Fruit fly (Drosophila melanogaster): ENCODE data around the gene CG33253.

The CG33253 gene

DNA sequence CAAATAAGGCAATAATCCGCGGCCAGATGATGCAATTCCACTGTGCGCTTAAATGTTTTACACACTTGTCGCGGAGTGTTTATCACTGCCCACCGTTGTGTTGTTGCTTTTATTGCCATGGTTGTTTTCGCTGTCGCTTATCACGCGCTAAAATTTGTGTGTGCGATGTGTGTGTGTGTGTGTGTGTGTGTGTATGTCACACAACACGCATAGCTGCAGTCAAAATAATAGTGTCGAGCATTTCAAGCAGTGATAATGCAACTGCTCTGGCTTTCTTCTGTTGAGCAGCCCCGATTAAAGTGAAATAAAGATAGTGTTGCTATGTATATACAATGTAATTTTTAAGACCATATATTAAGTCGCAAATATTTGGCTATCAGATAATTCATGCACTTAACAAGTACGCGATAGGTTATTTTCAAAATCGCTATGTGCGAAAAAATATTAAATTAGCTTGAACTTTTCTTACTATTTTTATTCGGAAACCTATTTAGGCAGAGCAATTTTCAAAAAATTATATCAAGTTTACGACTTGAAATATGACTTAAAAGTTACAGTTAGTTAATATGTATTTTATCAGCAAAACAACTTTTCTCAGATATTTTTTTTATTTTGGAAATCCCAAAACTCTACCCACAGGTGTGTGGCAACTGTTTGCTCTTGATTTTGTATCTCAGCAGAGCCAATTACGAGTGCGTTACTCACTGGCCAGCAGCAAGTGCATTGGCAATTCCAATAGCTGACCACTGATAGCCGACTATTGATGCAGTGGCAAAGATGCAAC lies 16.9 kb upstream of the CG33253 start (continued):
- TF ChIP-seq hkb (optimal IDR thresholded peaks at IDR 0.05), result no peak
- TF ChIP-seq hkb (GFP tag; IDR thresholded peaks at IDR 0.05), result no peak
- TF ChIP-seq zfh1 (GFP tag; IDR thresholded peaks at IDR 0.05), result no peak
- TF ChIP-seq BtbVII (GFP tag; optimal IDR thresholded peaks at IDR 0.05), result no peak
- no peak for TF ChIP-seq crol (GFP tag; IDR thresholded peaks at IDR 0.05)
- TF ChIP-seq CG4282 (GFP tag; optimal IDR thresholded peaks at IDR 0.05), result no peak
- TF ChIP-seq odd (GFP tag; optimal IDR thresholded peaks at IDR 0.05), result peak; percentile 55
- TF ChIP-seq B-H1 (GFP tag; IDR thresholded peaks at IDR 0.05), result no peak
- no peak for TF ChIP-seq dimm (GFP tag; IDR thresholded peaks at IDR 0.05)
- TF ChIP-seq CG2120 (GFP tag; optimal IDR thresholded peaks at IDR 0.05), result peak; percentile 56
- no peak for TF ChIP-seq CG15073 (GFP tag; optimal IDR thresholded peaks at IDR 0.05)
- no peak for TF ChIP-seq CG10431 (GFP tag; optimal IDR thresholded peaks at IDR 0.05)
- TF ChIP-seq CG7357 (GFP tag; IDR thresholded peaks at IDR 0.05), result no peak
- no peak for TF ChIP-seq sr (GFP tag; IDR thresholded peaks at IDR 0.05)
- TF ChIP-seq bcd (GFP tag; optimal IDR thresholded peaks at IDR 0.05), result peak; percentile 51
- no peak for TF ChIP-seq gfzf (GFP tag; optimal IDR thresholded peaks at IDR 0.05)
- no peak for TF ChIP-seq CG3407 (GFP tag; optimal IDR thresholded peaks at IDR 0.05)
- peak; percentile 66 for TF ChIP-seq Meics (GFP tag; optimal IDR thresholded peaks at IDR 0.05)
- TF ChIP-seq Mrtf (GFP tag; IDR thresholded peaks at IDR 0.05), result 0 out of 3 replicates have a peak, but pooled peaks have one; percentile 3
- TF ChIP-seq kay (GFP tag; optimal IDR thresholded peaks at IDR 0.05), result no peak
- no peak for TF ChIP-seq dm (GFP tag; optimal IDR thresholded peaks at IDR 0.05)
- TF ChIP-seq fd3F (GFP tag; optimal IDR thresholded peaks at IDR 0.05), result peak; percentile 16

DNA sequence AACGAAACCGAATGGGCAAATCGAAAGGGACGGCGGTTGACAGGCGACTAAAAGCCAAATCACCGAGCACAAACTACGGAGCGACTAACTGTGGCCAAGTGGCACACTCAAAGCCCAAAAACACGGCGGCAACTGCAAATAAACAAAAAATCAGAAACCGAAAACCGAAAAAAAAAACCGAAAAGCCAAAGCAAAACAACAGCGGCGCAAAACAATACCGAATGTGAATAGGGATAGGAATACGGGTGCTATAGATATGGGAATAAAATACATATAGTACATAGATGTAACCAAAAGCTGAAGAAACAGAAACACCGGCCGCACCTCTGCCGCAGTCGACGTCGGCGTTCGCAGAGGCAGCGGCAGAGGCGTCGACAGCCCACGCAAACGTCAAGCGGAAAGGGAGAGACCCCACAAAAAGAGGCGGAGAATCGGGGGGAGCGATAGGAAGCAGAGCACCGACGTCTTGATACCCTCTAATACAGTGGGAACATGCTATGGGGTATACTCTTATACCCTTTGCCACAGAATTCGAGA lies 16.1 kb upstream of the CG33253 start, which contains the start of gene RhoGAP18B:
Gene RhoGAP18B, minus strand, starts transcription at position 51 of the 537 bp plus-strand sequence.
- TF ChIP-seq sr (GFP tag; IDR thresholded peaks at IDR 0.05) (peak; percentile 97), pita (GFP tag; optimal IDR thresholded peaks at IDR 0.05) (no peak), sqz (GFP tag; optimal IDR thresholded peaks at IDR 0.05) (peak; percentile 9), chinmo (GFP tag; IDR thresholded peaks at IDR 0.05; ENCODE audit: partially characterized antibody) (peak; percentile 83; the same call in 2 of the 4 replicates), CG2199 (GFP tag; IDR thresholded peaks at IDR 0.05) (peak; percentile 98), row (GFP tag; IDR thresholded peaks at IDR 0.05) (peak; percentile 64), CG13287 (GFP tag; IDR thresholded peaks at IDR 0.05; ENCODE audit: partially characterized antibody) (peak; percentile 18; the same call in 1 of the 2 replicates), D19B (GFP tag; optimal IDR thresholded peaks at IDR 0.05) (peak; percentile 71), unc-4 (GFP tag; IDR thresholded peaks at IDR 0.05; ENCODE audit: partially characterized antibody) (no peak), crol (GFP tag; IDR thresholded peaks at IDR 0.05) (peak; percentile 60), trem (tag; optimal IDR thresholded peaks at IDR 0.05) (no peak), CG12769 (tag; optimal IDR thresholded peaks at IDR 0.05) (peak; percentile 22), Pdp1 (GFP tag; optimal IDR thresholded peaks at IDR 0.05) (peak in 1 of 2 experiments; percentile 34), CG4360 (GFP tag; IDR thresholded peaks at IDR 0.05) (no peak), cg (GFP tag; optimal IDR thresholded peaks at IDR 0.05) (peak; percentile 17), CG7357 (GFP tag; IDR thresholded peaks at IDR 0.05) (no peak), NFAT (GFP tag; IDR thresholded peaks at IDR 0.05) (no peak), Adf1 (GFP tag; IDR thresholded peaks at IDR 0.05) (peak; percentile 98), Med (GFP tag) (peak; percentile 16), CG13894 (tag; optimal IDR thresholded peaks at IDR 0.05) (peak; percentile 83), abd-A (tag; optimal IDR thresholded peaks at IDR 0.05) (peak; percentile 69), so (GFP tag; IDR thresholded peaks at IDR 0.05) (peak; percentile 85; the same call in 2 of the 3 replicates), fru (optimal IDR thresholded peaks at IDR 0.05) (no peak), Deaf1 (tag; optimal IDR thresholded peaks at IDR 0.05) (peak; percentile 46)

Measured in whole organism, embryonic.